ENCODE assay signal across 4 fruit fly cellular contexts in the genomic region with DNA sequence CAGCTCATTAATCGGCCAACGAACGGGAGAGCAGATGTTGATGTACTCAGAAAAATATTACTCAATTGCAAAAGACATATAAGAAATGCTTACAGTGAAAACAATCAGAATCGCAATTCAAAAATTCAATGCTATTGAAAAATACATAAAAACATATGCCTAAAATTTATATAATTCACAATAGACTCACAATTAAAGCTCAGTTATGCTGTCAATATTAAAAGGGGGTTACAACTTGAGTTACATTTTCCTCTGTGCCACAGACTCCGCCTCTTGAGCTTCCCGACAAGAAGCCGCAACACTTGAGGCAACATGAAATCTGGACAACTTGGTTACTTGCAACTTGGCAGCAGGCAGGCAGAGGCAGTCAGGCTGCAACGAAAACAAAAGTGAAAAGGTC.
TF ChIP-seq lines count a peak whose summit lies in the region.

No protein-coding gene starts in this region.

- no peak for TF ChIP-seq CTCF in whole organism, embryonic (GFP tag; optimal IDR thresholded peaks at IDR 0.05; lab: Kevin White, UChicago)

TF ChIP-seq in whole organism, embryonic, 481 proteins besides CTCF, POLR2A, EP300 and RAD21:
- TF ChIP-seq sens (GFP tag; lab: Kevin White, UChicago) (peak; percentile 68), Ada2b (GFP tag; IDR thresholded peaks at IDR 0.05; lab: Robert Waterston, UW) (no peak), CG13296 (GFP tag; optimal IDR thresholded peaks at IDR 0.05; lab: Kevin White, UChicago) (no peak), Blimp-1 (GFP tag; optimal IDR thresholded peaks at IDR 0.05; lab: Kevin White, UChicago) (peak; percentile 15), CG5180 (GFP tag; optimal IDR thresholded peaks at IDR 0.05; lab: Kevin White, UChicago) (no peak), Adf1 (GFP tag; IDR thresholded peaks at IDR 0.05; lab: Robert Waterston, UW) (no peak), Drgx (GFP tag; IDR thresholded peaks at IDR 0.05; lab: Robert Waterston, UW) (peak; percentile 83), bsh (GFP tag; optimal IDR thresholded peaks at IDR 0.05; lab: Kevin White, UChicago) (peak in 1 of 2 experiments; percentile 55)

TF ChIP-seq in whole organism, prepupa, 60 proteins besides CTCF, POLR2A, EP300 and RAD21 (continues in another document):
- TF ChIP-seq Sox102F (GFP tag; optimal IDR thresholded peaks at IDR 0.05; lab: Kevin White, UChicago) (peak; percentile 45), achi (GFP tag; optimal IDR thresholded peaks at IDR 0.05; lab: Kevin White, UChicago) (peak; percentile 78), fd59A (GFP tag; optimal IDR thresholded peaks at IDR 0.05; lab: Kevin White, UChicago) (peak; percentile 15), Eip78C (GFP tag; lab: Kevin White, UChicago) (peak; percentile 86), CG8632 (GFP tag; optimal IDR thresholded peaks at IDR 0.05; lab: Kevin White, UChicago) (peak; percentile 47), CG11294 (GFP tag; IDR thresholded peaks at IDR 0.05; lab: Robert Waterston, UW) (0 out of 2 replicates have a peak, but pooled peaks have one; percentile 20), CG6792 (GFP tag; optimal IDR thresholded peaks at IDR 0.05; lab: Kevin White, UChicago) (peak; percentile 58), fd85E (GFP tag; optimal IDR thresholded peaks at IDR 0.05; lab: Kevin White, UChicago) (peak; percentile 39), CG11902 (GFP tag; optimal IDR thresholded peaks at IDR 0.05; lab: Kevin White, UChicago) (peak; percentile 42), Blimp-1 (GFP tag; optimal IDR thresholded peaks at IDR 0.05; lab: Kevin White, UChicago) (peak; percentile 50), CG6808 (GFP tag; optimal IDR thresholded peaks at IDR 0.05; lab: Kevin White, UChicago) (peak; percentile 54), acj6 (GFP tag; optimal IDR thresholded peaks at IDR 0.05; lab: Kevin White, UChicago) (peak; percentile 51), CG10669 (GFP tag; optimal IDR thresholded peaks at IDR 0.05; lab: Kevin White, UChicago) (peak; percentile 60), fkh (GFP tag; optimal IDR thresholded peaks at IDR 0.05; lab: Kevin White, UChicago) (no peak), ss (GFP tag; optimal IDR thresholded peaks at IDR 0.05; lab: Kevin White, UChicago) (no peak), CG31627 (GFP tag; optimal IDR thresholded peaks at IDR 0.05; lab: Kevin White, UChicago) (peak; percentile 49), Eip75B (GFP tag; optimal IDR thresholded peaks at IDR 0.05; lab: Kevin White, UChicago) (peak; percentile 79), cyc (GFP tag; optimal IDR thresholded peaks at IDR 0.05; lab: Kevin White, UChicago) (peak; percentile 28), Gug (GFP tag; IDR thresholded peaks at IDR 0.05; lab: Robert Waterston, UW) (peak; percentile 74), CG11762 (GFP tag; optimal IDR thresholded peaks at IDR 0.05; lab: Kevin White, UChicago; ENCODE audit: insufficient read depth) (peak; percentile 76), CG4318 (GFP tag; optimal IDR thresholded peaks at IDR 0.05; lab: Kevin White, UChicago) (peak; percentile 25), CG10631 (GFP tag; optimal IDR thresholded peaks at IDR 0.05; lab: Kevin White, UChicago) (peak; percentile 72), CG6163 (GFP tag; IDR thresholded peaks at IDR 0.05; lab: Robert Waterston, UW) (peak; percentile 64; the same call in 2 of the 3 replicates), svp (GFP tag; lab: Kevin White, UChicago) (peak; percentile 78), dac (GFP tag; optimal IDR thresholded peaks at IDR 0.05; lab: Kevin White, UChicago) (no peak), CG6276 (GFP tag; optimal IDR thresholded peaks at IDR 0.05; lab: Kevin White, UChicago) (peak; percentile 58)

TF ChIP-seq in whole organism, pupa, 21 proteins besides CTCF, POLR2A, EP300 and RAD21:
- TF ChIP-seq CG13204 (GFP tag; optimal IDR thresholded peaks at IDR 0.05; lab: Kevin White, UChicago) (no peak), Ets98B (GFP tag; IDR thresholded peaks at IDR 0.05; lab: Robert Waterston, UW) (peak; percentile 79), CG34367 (tag; optimal IDR thresholded peaks at IDR 0.05; lab: Kevin White, UChicago) (peak; percentile 61), Snoo (tag; optimal IDR thresholded peaks at IDR 0.05; lab: Kevin White, UChicago) (peak; percentile 38), CG15710 (tag; optimal IDR thresholded peaks at IDR 0.05; lab: Kevin White, UChicago) (peak; percentile 64), CG8159 (tag; optimal IDR thresholded peaks at IDR 0.05; lab: Kevin White, UChicago) (peak; percentile 71), CG17806 (tag; optimal IDR thresholded peaks at IDR 0.05; lab: Kevin White, UChicago) (peak; percentile 71), rn (GFP tag; IDR thresholded peaks at IDR 0.05; lab: Robert Waterston, UW) (peak; percentile 39; the same call in 1 of the 2 replicates), CG32121 (GFP tag; IDR thresholded peaks at IDR 0.05; lab: Robert Waterston, UW) (peak; percentile 67), CG9948 (tag; optimal IDR thresholded peaks at IDR 0.05; lab: Kevin White, UChicago) (peak; percentile 62), CG8301 (tag; optimal IDR thresholded peaks at IDR 0.05; lab: Kevin White, UChicago) (peak; percentile 70), Pif1B (GFP tag; optimal IDR thresholded peaks at IDR 0.05; lab: Kevin White, UChicago) (peak; percentile 28), D1 (tag; optimal IDR thresholded peaks at IDR 0.05; lab: Kevin White, UChicago) (no peak), gl (tag; optimal IDR thresholded peaks at IDR 0.05; lab: Kevin White, UChicago) (no peak), CG4496 (GFP tag; IDR thresholded peaks at IDR 0.05; lab: Robert Waterston, UW) (peak; percentile 80), CG14655 (GFP tag; optimal IDR thresholded peaks at IDR 0.05; lab: Kevin White, UChicago) (peak; percentile 76), CG12605 (GFP tag; IDR thresholded peaks at IDR 0.05; lab: Robert Waterston, UW) (no peak), fd96Ca (GFP tag; IDR thresholded peaks at IDR 0.05; lab: Robert Waterston, UW) (0 out of 3 replicates have a peak, but pooled peaks have one; percentile 49), Pif1A (GFP tag; optimal IDR thresholded peaks at IDR 0.05; lab: Kevin White, UChicago) (peak; percentile 65), EcR (GFP tag; optimal IDR thresholded peaks at IDR 0.05; lab: Kevin White, UChicago) (peak; percentile 11), CG10348 (GFP tag; IDR thresholded peaks at IDR 0.05; lab: Robert Waterston, UW) (no peak)

TF ChIP-seq in whole organism, wandering third instar larva, 38 proteins besides CTCF, POLR2A, EP300 and RAD21:
- TF ChIP-seq Sp1 (GFP tag; optimal IDR thresholded peaks at IDR 0.05; lab: Kevin White, UChicago): peak; percentile 45
- TF ChIP-seq br (GFP tag; optimal IDR thresholded peaks at IDR 0.05; lab: Kevin White, UChicago): peak; percentile 49
- no peak for TF ChIP-seq Myc (optimal IDR thresholded peaks at IDR 0.05; lab: Kevin White, UChicago)
- TF ChIP-seq HLH106 (tag; optimal IDR thresholded peaks at IDR 0.05; lab: Kevin White, UChicago): peak; percentile 47
- no peak for TF ChIP-seq Vsx2 (GFP tag; optimal IDR thresholded peaks at IDR 0.05; lab: Kevin White, UChicago; ENCODE audit: partially characterized antibody)
- peak; percentile 66 for TF ChIP-seq fru (GFP tag; optimal IDR thresholded peaks at IDR 0.05; lab: Kevin White, UChicago)
- peak; percentile 31 for TF ChIP-seq h (GFP tag; optimal IDR thresholded peaks at IDR 0.05; lab: Kevin White, UChicago)
- TF ChIP-seq rgr (GFP tag; optimal IDR thresholded peaks at IDR 0.05; lab: Kevin White, UChicago): peak; percentile 15
- no peak for TF ChIP-seq Hr78 (GFP tag; optimal IDR thresholded peaks at IDR 0.05; lab: Kevin White, UChicago)
- peak; percentile 46 for TF ChIP-seq ey (GFP tag; optimal IDR thresholded peaks at IDR 0.05; lab: Kevin White, UChicago)
- TF ChIP-seq GATAd (GFP tag; optimal IDR thresholded peaks at IDR 0.05; lab: Kevin White, UChicago): no peak
- TF ChIP-seq Hnf4 (GFP tag; optimal IDR thresholded peaks at IDR 0.05; lab: Kevin White, UChicago): peak; percentile 43
- peak in 1 of 2 experiments; percentile 57 for TF ChIP-seq foxo (GFP tag; optimal IDR thresholded peaks at IDR 0.05; lab: Kevin White, UChicago)
- no peak for TF ChIP-seq usp (GFP tag; optimal IDR thresholded peaks at IDR 0.05; lab: Kevin White, UChicago)
- peak; percentile 48 for TF ChIP-seq OdsH (GFP tag; optimal IDR thresholded peaks at IDR 0.05; lab: Kevin White, UChicago)
- TF ChIP-seq sage (GFP tag; optimal IDR thresholded peaks at IDR 0.05; lab: Kevin White, UChicago): no peak
